Fruit fly (Drosophila melanogaster): ENCODE measurements around the gene Rtc1.

The Rtc1 gene

DNA sequence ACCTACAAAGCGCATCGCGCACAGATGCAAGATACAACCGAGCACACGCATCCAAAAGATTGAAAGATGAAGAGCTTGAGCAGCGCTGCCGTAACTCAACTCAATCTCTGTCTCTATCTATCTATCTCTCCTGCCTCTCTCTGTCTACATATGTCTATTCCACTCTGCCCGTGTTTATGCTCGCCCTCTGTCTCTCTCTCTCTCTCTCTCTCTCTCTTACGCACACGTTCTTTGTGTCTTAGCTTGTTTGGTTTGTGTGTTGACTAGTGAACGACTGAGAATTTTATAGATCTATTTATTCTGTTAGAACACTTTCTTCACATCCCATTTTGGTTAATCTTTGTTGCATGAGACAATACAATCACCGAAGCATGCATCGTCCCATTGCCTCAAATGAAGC is 48.6 kb downstream of the Rtc1 start:
- TF ChIP-seq ovo (GFP tag; optimal IDR thresholded peaks at IDR 0.05) (no peak), CG1620 (GFP tag; optimal IDR thresholded peaks at IDR 0.05) (no peak), CG5204 (GFP tag; optimal IDR thresholded peaks at IDR 0.05) (no peak), cic (GFP tag; optimal IDR thresholded peaks at IDR 0.05) (no peak), Mnt (GFP tag; optimal IDR thresholded peaks at IDR 0.05) (no peak), kay (GFP tag; ENCODE audit: borderline replicate concordance) (no peak)

Measured in whole organism, adult.